Fruit fly (Drosophila melanogaster) Kc167 (cell line): Measurements from ENCODE around the gene Ilp2.

ENCODE experiments used
- Myc ChIP-seq: fragments of >200 bp; optimal IDR thresholded peaks from 2 replicates; lab custom pipeline; 2017; ENCODE audit warnings: missing external identifiers
- Sin3A ChIP-seq: fragments of >200 bp; optimal IDR thresholded peaks from 2 replicates; lab custom pipeline; 2018; ENCODE audit warnings: missing external identifiers
- h ChIP-seq: fragments of >200 bp; optimal IDR thresholded peaks from 3 replicates; lab custom pipeline; 2018; ENCODE audit warnings: missing external identifiers
- insv ChIP-seq: fragments of >200 bp; optimal IDR thresholded peaks from 3 replicates; lab custom pipeline; 2018; ENCODE audit warnings: missing external identifiers
- psq ChIP-seq: fragments of >200 bp; optimal IDR thresholded peaks from 2 replicates; lab custom pipeline; 2017; ENCODE audit warnings: missing external identifiers
- ttk ChIP-seq: sonication (Bioruptor generic); optimal IDR thresholded peaks from 2 replicates; lab custom pipeline; 2017; ENCODE audit warnings: missing external identifiers

Gene Ilp2

dm6 chr3L:9799398-9799797 lies at the start of gene Ilp2:
Ilp2 (plus strand) TSS chr3L:9799698.
- TF ChIP-seq insv: no peak
- TF ChIP-seq Myc: no peak
- no peak for TF ChIP-seq ttk (lab: Kevin White, UChicago)
- TF ChIP-seq Sin3A (lab: Kevin White, UChicago): no peak
- no peak for TF ChIP-seq h (lab: Kevin White, UChicago)
- no peak for TF ChIP-seq psq (lab: Kevin White, UChicago)

dm6 chr3L:9751625-9752024 lies 47.9 kb upstream of the Ilp2 start:
- TF ChIP-seq ttk (lab: Kevin White, UChicago): no peak
- no peak for TF ChIP-seq Sin3A (lab: Kevin White, UChicago)
- TF ChIP-seq psq (lab: Kevin White, UChicago): no peak

dm6 chr3L:9760151-9760749 lies 39.2 kb upstream of the Ilp2 start, which contains the start of gene CG42268:
CG42268 (minus strand) TSS chr3L:9760395.
- TF ChIP-seq insv (no peak), psq (lab: Kevin White, UChicago) (no peak), Myc (no peak), h (lab: Kevin White, UChicago) (no peak), ttk (lab: Kevin White, UChicago) (no peak), Sin3A (lab: Kevin White, UChicago) (no peak)

- TF ChIP-seq Sin3A (lab: Kevin White, UChicago) (no peak), h (lab: Kevin White, UChicago) (no peak), ttk (lab: Kevin White, UChicago) (no peak), psq (lab: Kevin White, UChicago) (no peak), insv (no peak), Myc (no peak)
These were observed 37.4 kb upstream of the Ilp2 start for dm6 chr3L:9762036-9762597.

- TF ChIP-seq insv (no peak), Myc (no peak), Sin3A (lab: Kevin White, UChicago) (no peak), psq (lab: Kevin White, UChicago) (no peak), ttk (lab: Kevin White, UChicago) (no peak)
These were observed 36.0 kb upstream of the Ilp2 start, which contains the start of gene Ae2 for dm6 chr3L:9763389-9763917. Ae2 (plus strand) TSS chr3L:9763544.

- TF ChIP-seq Myc (no peak), ttk (lab: Kevin White, UChicago) (no peak), h (lab: Kevin White, UChicago) (no peak), Sin3A (lab: Kevin White, UChicago) (no peak), psq (lab: Kevin White, UChicago) (no peak), insv (no peak)
These were observed 35.2 kb upstream of the Ilp2 start for dm6 chr3L:9764307-9764706.

dm6 chr3L:9764915-9765709 lies 34.4 kb upstream of the Ilp2 start:
- TF ChIP-seq Myc (no peak), h (lab: Kevin White, UChicago) (no peak), ttk (lab: Kevin White, UChicago) (no peak), insv (no peak), Sin3A (lab: Kevin White, UChicago) (no peak), psq (lab: Kevin White, UChicago) (no peak)

- no peak for TF ChIP-seq ttk (lab: Kevin White, UChicago)
- TF ChIP-seq psq (lab: Kevin White, UChicago): no peak
- TF ChIP-seq Myc: no peak
- no peak for TF ChIP-seq Sin3A (lab: Kevin White, UChicago)
- no peak for TF ChIP-seq h (lab: Kevin White, UChicago)
- no peak for TF ChIP-seq insv
These were observed 33.8 kb upstream of the Ilp2 start for dm6 chr3L:9765710-9766005.

dm6 chr3L:9766364-9766763 lies 33.1 kb upstream of the Ilp2 start:
- TF ChIP-seq psq (lab: Kevin White, UChicago): no peak
- no peak for TF ChIP-seq insv
- no peak for TF ChIP-seq Sin3A (lab: Kevin White, UChicago)
- no peak for TF ChIP-seq Myc
- no peak for TF ChIP-seq ttk (lab: Kevin White, UChicago)
- TF ChIP-seq h (lab: Kevin White, UChicago): no peak

dm6 chr3L:9767636-9768358 lies 31.7 kb upstream of the Ilp2 start:
- TF ChIP-seq ttk (lab: Kevin White, UChicago) (no peak), h (lab: Kevin White, UChicago) (no peak), insv (no peak), Sin3A (lab: Kevin White, UChicago) (no peak)

- TF ChIP-seq insv (no peak), h (lab: Kevin White, UChicago) (no peak), Sin3A (lab: Kevin White, UChicago) (no peak), psq (lab: Kevin White, UChicago) (no peak), Myc (no peak), ttk (lab: Kevin White, UChicago) (no peak)
These were observed 31.1 kb upstream of the Ilp2 start for dm6 chr3L:9768385-9768784.
